Fruit fly (Drosophila melanogaster): ENCODE measurements around the gene Indy.

The Indy gene

DNA sequence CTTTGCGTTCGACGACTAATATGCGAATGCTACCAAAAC is at the start of gene Indy:
Gene Indy (minus strand): TSS at position 35 of the 39 bp plus-strand sequence.
- TF ChIP-seq cic (GFP tag; optimal IDR thresholded peaks at IDR 0.05) (no peak), cnc (optimal IDR thresholded peaks at IDR 0.05) (no peak), Crg-1 (GFP tag; optimal IDR thresholded peaks at IDR 0.05) (no peak), Clk (GFP tag; optimal IDR thresholded peaks at IDR 0.05) (no peak), ovo (GFP tag; optimal IDR thresholded peaks at IDR 0.05) (no peak), CG12768 (GFP tag; optimal IDR thresholded peaks at IDR 0.05) (no peak), Mnt (GFP tag; optimal IDR thresholded peaks at IDR 0.05) (no peak), CG14711 (tag; optimal IDR thresholded peaks at IDR 0.05) (no peak), CG33017 (tag; optimal IDR thresholded peaks at IDR 0.05) (no peak), bab1 (GFP tag; optimal IDR thresholded peaks at IDR 0.05) (no peak), tj (GFP tag; optimal IDR thresholded peaks at IDR 0.05) (no peak), CG5204 (GFP tag; optimal IDR thresholded peaks at IDR 0.05) (no peak), Hr96 (GFP tag; optimal IDR thresholded peaks at IDR 0.05) (no peak), CG11617 (GFP tag; optimal IDR thresholded peaks at IDR 0.05) (no peak), CG1620 (GFP tag; optimal IDR thresholded peaks at IDR 0.05) (no peak), kay (GFP tag; ENCODE audit: borderline replicate concordance) (no peak), CG7101 (tag; optimal IDR thresholded peaks at IDR 0.05) (no peak), toe (GFP tag; optimal IDR thresholded peaks at IDR 0.05) (no peak), pad (GFP tag; optimal IDR thresholded peaks at IDR 0.05) (no peak)

DNA sequence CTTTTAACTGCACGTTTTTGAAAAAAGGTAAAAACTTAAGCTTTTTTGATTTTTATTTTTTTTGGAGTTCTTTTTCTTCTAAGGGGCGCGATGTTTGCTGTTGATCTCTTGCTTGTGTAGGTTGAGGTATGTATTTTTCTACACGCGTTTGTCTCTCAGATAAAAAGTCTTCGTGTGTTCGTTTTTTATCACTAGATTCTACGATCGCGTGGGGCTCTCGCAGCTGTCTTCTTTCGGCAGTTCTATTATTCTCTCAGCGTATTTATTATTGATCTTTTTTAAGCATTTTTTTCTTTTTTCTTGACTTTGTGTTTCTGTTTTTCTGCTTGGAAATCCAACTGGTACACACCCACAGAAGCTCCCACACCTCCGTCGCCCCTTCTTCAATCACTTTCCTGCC is 49.0 kb upstream of the Indy start:
- TF ChIP-seq CG14711 (tag; optimal IDR thresholded peaks at IDR 0.05) (no peak), pad (GFP tag; optimal IDR thresholded peaks at IDR 0.05) (peak; percentile 26), cic (GFP tag; optimal IDR thresholded peaks at IDR 0.05) (peak; percentile 14)

DNA sequence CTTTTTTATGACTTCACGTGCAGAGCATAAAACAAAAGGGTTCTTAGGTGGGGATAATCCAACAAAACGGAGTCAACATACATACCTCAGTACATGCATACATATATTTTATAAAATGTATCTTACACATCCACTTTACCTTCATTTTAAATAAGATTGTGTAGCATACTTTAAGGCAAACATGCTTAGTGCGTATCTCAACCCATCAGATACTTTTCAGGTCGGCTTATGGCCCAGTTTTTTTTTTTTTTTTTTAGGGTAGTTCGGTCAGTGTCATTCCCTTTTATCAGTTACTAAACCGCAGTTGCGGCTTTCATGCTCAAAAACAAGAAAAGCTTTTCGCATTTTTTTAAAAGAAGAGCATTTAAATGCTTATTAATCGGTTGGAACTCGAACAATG is 45.9 kb upstream of the Indy start, which contains the start of gene NijB:
Gene NijB (plus strand): TSS at position 398 of the 400 bp plus-strand sequence.
- no peak for TF ChIP-seq cnc (optimal IDR thresholded peaks at IDR 0.05)

DNA sequence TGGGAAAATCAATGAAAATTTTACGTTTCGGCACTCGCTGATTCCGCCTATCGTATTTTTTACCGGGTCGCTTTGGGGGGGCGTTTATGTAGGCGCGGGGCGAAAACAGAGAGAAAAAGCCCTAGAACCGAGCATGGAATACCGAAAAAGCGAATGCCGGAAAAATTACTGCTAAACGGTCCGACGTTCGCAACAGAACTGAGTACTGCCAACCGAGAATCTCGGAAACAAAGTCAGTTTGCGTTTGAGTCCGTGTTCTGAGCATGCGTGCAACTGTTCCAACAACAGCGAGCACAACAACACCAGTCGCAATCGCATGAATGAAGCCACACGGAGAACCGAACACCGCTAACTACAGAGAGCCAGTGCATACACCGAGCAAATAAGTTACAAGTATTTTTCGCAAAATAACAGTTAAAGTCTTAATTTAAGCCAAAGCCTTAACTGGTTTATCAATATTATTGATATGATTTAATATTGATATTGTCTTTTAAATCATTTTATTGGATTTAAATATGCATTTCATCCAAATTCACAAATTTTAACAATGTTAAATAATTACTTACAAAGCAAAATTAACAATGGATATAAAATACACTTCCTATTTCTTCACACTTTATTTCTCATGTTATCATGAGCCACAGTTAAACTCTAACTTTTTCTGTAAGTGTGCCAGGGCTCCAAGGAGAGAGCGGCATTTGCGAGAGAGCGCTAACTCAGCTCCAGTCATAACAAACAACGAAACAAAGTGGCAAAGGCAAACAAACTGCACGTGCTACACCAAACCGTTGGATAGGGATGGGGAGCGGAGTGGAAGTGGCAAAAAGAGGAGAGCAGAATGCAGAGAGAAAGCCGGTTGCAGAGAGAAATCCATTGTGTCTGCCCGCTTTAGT is 44.5 kb upstream of the Indy start, which contains the start of gene CG3961:
Gene CG3961 (minus strand): TSS at position 201 of the 893 bp plus-strand sequence.
- TF ChIP-seq Crg-1 (GFP tag; optimal IDR thresholded peaks at IDR 0.05), result peak; percentile 76
- peak; percentile 89 for TF ChIP-seq pad (GFP tag; optimal IDR thresholded peaks at IDR 0.05)
- TF ChIP-seq ovo (GFP tag; optimal IDR thresholded peaks at IDR 0.05), result peak; percentile 82
- TF ChIP-seq Mnt (GFP tag; optimal IDR thresholded peaks at IDR 0.05), result peak; percentile 84
- peak; percentile 91 for TF ChIP-seq toe (GFP tag; optimal IDR thresholded peaks at IDR 0.05)
- TF ChIP-seq CG33017 (tag; optimal IDR thresholded peaks at IDR 0.05), result peak; percentile 94
- TF ChIP-seq bab1 (GFP tag; optimal IDR thresholded peaks at IDR 0.05), result peak; percentile 93
- TF ChIP-seq CG7101 (tag; optimal IDR thresholded peaks at IDR 0.05), result peak; percentile 91
- TF ChIP-seq cic (GFP tag; optimal IDR thresholded peaks at IDR 0.05), result peak; percentile 93
- peak; percentile 90 for TF ChIP-seq kay (GFP tag; ENCODE audit: borderline replicate concordance)
- TF ChIP-seq CG1620 (GFP tag; optimal IDR thresholded peaks at IDR 0.05), result peak; percentile 83
- TF ChIP-seq Clk (GFP tag; optimal IDR thresholded peaks at IDR 0.05), result peak; percentile 84
- peak; percentile 94 for TF ChIP-seq CG12768 (GFP tag; optimal IDR thresholded peaks at IDR 0.05)
- TF ChIP-seq Hr96 (GFP tag; optimal IDR thresholded peaks at IDR 0.05), result peak; percentile 80
- peak; percentile 97 for TF ChIP-seq CG7045 (GFP tag; optimal IDR thresholded peaks at IDR 0.05)
- peak; percentile 93 for TF ChIP-seq CG5204 (GFP tag; optimal IDR thresholded peaks at IDR 0.05)
- peak; percentile 87 for TF ChIP-seq CG14711 (tag; optimal IDR thresholded peaks at IDR 0.05)
- peak; percentile 90 for TF ChIP-seq tj (GFP tag; optimal IDR thresholded peaks at IDR 0.05)
- peak; percentile 98 for TF ChIP-seq CG11617 (GFP tag; optimal IDR thresholded peaks at IDR 0.05)
- TF ChIP-seq cnc (optimal IDR thresholded peaks at IDR 0.05), result no peak

DNA sequence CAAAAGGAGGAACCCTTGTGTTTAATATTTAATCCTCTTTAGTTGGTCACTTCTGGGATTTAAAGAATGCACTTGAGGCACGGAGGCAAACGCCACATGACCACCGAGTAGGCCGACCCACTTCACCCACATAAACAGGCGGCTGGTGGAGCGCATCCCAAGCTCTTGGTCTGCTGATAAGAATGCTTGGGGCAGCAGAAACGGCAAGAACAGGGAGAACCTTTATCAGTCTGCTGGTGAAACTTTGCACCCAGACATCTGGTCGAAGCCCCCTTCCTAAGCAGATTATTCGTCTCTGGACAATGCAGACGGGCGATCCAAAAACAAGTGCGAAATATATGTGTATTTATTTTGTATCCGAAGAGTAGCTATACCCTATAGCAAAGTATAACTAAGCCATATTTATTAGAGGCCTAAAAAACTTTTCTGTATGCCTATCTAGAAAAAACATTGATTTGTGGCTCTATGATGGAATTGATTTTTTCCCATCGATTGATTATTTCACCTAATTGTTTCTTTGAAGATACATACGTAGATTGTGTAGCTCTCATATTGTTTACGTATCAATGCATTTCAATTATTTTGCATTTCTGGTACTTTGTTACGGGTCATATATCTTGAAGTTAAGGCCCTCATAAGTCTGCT is 43.3 kb upstream of the Indy start:
- TF ChIP-seq cic (GFP tag; optimal IDR thresholded peaks at IDR 0.05) (peak; percentile 51), toe (GFP tag; optimal IDR thresholded peaks at IDR 0.05) (no peak), CG7045 (GFP tag; optimal IDR thresholded peaks at IDR 0.05) (no peak), kay (GFP tag; ENCODE audit: borderline replicate concordance) (no peak), CG12768 (GFP tag; optimal IDR thresholded peaks at IDR 0.05) (peak; percentile 50), CG11617 (GFP tag; optimal IDR thresholded peaks at IDR 0.05) (no peak), Crg-1 (GFP tag; optimal IDR thresholded peaks at IDR 0.05) (no peak), Clk (GFP tag; optimal IDR thresholded peaks at IDR 0.05) (no peak), tj (GFP tag; optimal IDR thresholded peaks at IDR 0.05) (peak; percentile 50), CG1620 (GFP tag; optimal IDR thresholded peaks at IDR 0.05) (no peak)

DNA sequence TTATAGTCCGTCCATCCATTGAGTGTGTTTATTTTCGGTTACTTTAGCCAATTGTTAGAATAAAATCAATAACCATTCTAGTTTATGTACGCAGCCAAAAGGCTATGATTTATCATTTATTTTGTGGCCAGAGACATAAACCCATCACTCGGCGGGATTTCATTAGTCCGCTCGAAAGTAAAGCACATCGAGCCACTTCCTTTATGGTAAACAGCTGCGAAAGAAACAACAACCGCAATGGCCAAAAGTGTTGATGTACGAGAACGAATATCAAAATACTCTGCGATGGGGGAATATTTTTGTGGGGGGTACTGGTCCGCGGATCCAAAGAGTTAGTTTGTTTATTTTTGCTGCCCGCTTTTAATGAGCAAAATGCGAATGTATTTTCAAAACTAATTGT is 35.5 kb upstream of the Indy start:
- no peak for TF ChIP-seq tj (GFP tag; optimal IDR thresholded peaks at IDR 0.05)
- no peak for TF ChIP-seq kay (GFP tag; ENCODE audit: borderline replicate concordance)
- no peak for TF ChIP-seq CG7045 (GFP tag; optimal IDR thresholded peaks at IDR 0.05)
- TF ChIP-seq pad (GFP tag; optimal IDR thresholded peaks at IDR 0.05), result no peak
- no peak for TF ChIP-seq cic (GFP tag; optimal IDR thresholded peaks at IDR 0.05)
- no peak for TF ChIP-seq CG11617 (GFP tag; optimal IDR thresholded peaks at IDR 0.05)
- TF ChIP-seq Clk (GFP tag; optimal IDR thresholded peaks at IDR 0.05), result no peak
- no peak for TF ChIP-seq CG7101 (tag; optimal IDR thresholded peaks at IDR 0.05)
- no peak for TF ChIP-seq Hr96 (GFP tag; optimal IDR thresholded peaks at IDR 0.05)
- TF ChIP-seq bab1 (GFP tag; optimal IDR thresholded peaks at IDR 0.05), result no peak
